Fruit fly (Drosophila melanogaster) whole organism, embryonic: ENCODE data around the gene Cat.
A peak's percentile ranks its signal among the peaks of the same experiment; 100 is the strongest.

Experiments used
- Atf-2 ChIP-seq: fragments of 200-800 bp; sonication (Bioruptor generic); optimal IDR thresholded peaks from 2 replicates; lab custom pipeline; 2016; ENCODE audit warnings: missing biosample characterization, missing genetic modification characterization
- Bdp1 ChIP-seq: fragments of 200-800 bp; sonication (Bioruptor generic); optimal IDR thresholded peaks from 3 replicates; lab custom pipeline; 2016; ENCODE audit warnings: missing biosample characterization, missing genetic modification characterization
- CG10462 ChIP-seq: fragments of 200-800 bp; sonication (Bioruptor generic); optimal IDR thresholded peaks from 2 replicates; lab custom pipeline; 2016; ENCODE audit warnings: missing biosample characterization, missing genetic modification characterization
- CG11085 ChIP-seq: fragments of 200-800 bp; sonication (Bioruptor generic); IDR thresholded peaks from 2 replicates; pipeline ENCODE4 v1.3.6; 2022; ENCODE audit warnings: missing biosample characterization, missing genetic modification characterization
- CG1233 ChIP-seq: fragments of 200-800 bp; sonication (Bioruptor generic); optimal IDR thresholded peaks from 4 replicates; lab custom pipeline; 2018; ENCODE audit warnings: missing biosample characterization, mild to moderate bottlenecking, missing genetic modification characterization
- CG13424 ChIP-seq: fragments of 200-800 bp; sonication (Bioruptor generic); optimal IDR thresholded peaks from 2 replicates; lab custom pipeline; 2019; ENCODE audit warnings: missing biosample characterization, mild to moderate bottlenecking, missing genetic modification characterization, moderate library complexity
- CG14441 ChIP-seq: fragments of 200-800 bp; sonication (Bioruptor generic); IDR thresholded peaks from 2 replicates; pipeline ENCODE4 v1.3.6; 2022; ENCODE audit warnings: missing biosample characterization, missing genetic modification characterization
- CG14965 ChIP-seq: fragments of 200-800 bp; sonication (Bioruptor generic); optimal IDR thresholded peaks from 2 replicates; lab custom pipeline; 2016; ENCODE audit warnings: missing biosample characterization, missing genetic modification characterization, borderline replicate concordance
- CG1647 ChIP-seq: fragments of 200-800 bp; sonication (Bioruptor generic); optimal IDR thresholded peaks from 3 replicates; lab custom pipeline; 2016; ENCODE audit warnings: missing biosample characterization, missing genetic modification characterization
- CG17568 ChIP-seq: fragments of 200-800 bp; sonication (Bioruptor generic); optimal IDR thresholded peaks from 2 replicates; lab custom pipeline; 2018; ENCODE audit warnings: missing biosample characterization, mild to moderate bottlenecking, missing genetic modification characterization, moderate library complexity
- CG18011 ChIP-seq: fragments of 200-800 bp; sonication (Bioruptor generic); optimal IDR thresholded peaks from 2 replicates; lab custom pipeline; 2017; ENCODE audit warnings: missing biosample characterization, missing genetic modification characterization, mild to moderate bottlenecking, moderate library complexity, missing genotype
- CG18262 ChIP-seq: fragments of 200-800 bp; optimal IDR thresholded peaks from 3 replicates; lab custom pipeline; 2019; ENCODE audit warnings: missing biosample characterization, mild to moderate bottlenecking, missing genetic modification characterization, moderate library complexity
- CG18764 ChIP-seq: fragments of 200-800 bp; sonication (Bioruptor generic); optimal IDR thresholded peaks from 3 replicates; lab custom pipeline; 2016; ENCODE audit warnings: missing biosample characterization, missing genetic modification characterization
- CG4328 ChIP-seq: fragments of 200-800 bp; sonication (Bioruptor generic); optimal IDR thresholded peaks from 3 replicates; lab custom pipeline; 2017; ENCODE audit warnings: missing biosample characterization, missing genetic modification reagents, missing genetic modification characterization
- CG6272 ChIP-seq: fragments of 200-800 bp; sonication (Bioruptor generic); IDR thresholded peaks from 2 replicates; pipeline ENCODE4 v1.3.6; 2022; ENCODE audit warnings: missing biosample characterization, missing genetic modification characterization
- CG6683 ChIP-seq: fragments of 200-800 bp; sonication (Bioruptor generic); optimal IDR thresholded peaks from 2 replicates; lab custom pipeline; 2017; ENCODE audit warnings: missing biosample characterization, mild to moderate bottlenecking, missing genetic modification characterization, missing genetic modification reagents
- CG6689 ChIP-seq: fragments of 200-800 bp; sonication (Bioruptor generic); IDR thresholded peaks from 2 replicates; pipeline ENCODE4 v1.3.6; 2022; ENCODE audit warnings: missing biosample characterization, missing genetic modification characterization
- CG7839 ChIP-seq: fragments of 200-800 bp; sonication (Bioruptor generic); optimal IDR thresholded peaks from 3 replicates; lab custom pipeline; 2018; ENCODE audit warnings: missing biosample characterization, mild to moderate bottlenecking, missing genetic modification characterization, moderate library complexity
- CG7963 ChIP-seq: fragments of 200-800 bp; sonication (Bioruptor generic); IDR thresholded peaks from 3 replicates; pipeline ENCODE4 v1.3.6; 2022; ENCODE audit warnings: missing biosample characterization, missing genetic modification characterization; ENCODE audit not compliant: partially characterized antibody
- CG9932 ChIP-seq: fragments of 200-800 bp; sonication (Bioruptor generic); IDR thresholded peaks from 2 replicates; pipeline ENCODE4 v1.3.6; 2022; ENCODE audit warnings: missing biosample characterization, missing genetic modification characterization
- Dip3 ChIP-seq: fragments of 200-800 bp; sonication (Bioruptor generic); optimal IDR thresholded peaks from 3 replicates; lab custom pipeline; 2016; ENCODE audit warnings: missing biosample characterization, missing genetic modification characterization
- Drgx ChIP-seq: fragments of 200-800 bp; sonication (Bioruptor generic); IDR thresholded peaks from 2 replicates; pipeline ENCODE4 v1.3.6; 2022; ENCODE audit warnings: missing biosample characterization, missing genetic modification characterization
- Hr39 ChIP-seq: fragments of >200 bp; optimal IDR thresholded peaks from 2 replicates; lab custom pipeline; 2017
- Lhr ChIP-seq: fragments of 200-800 bp; sonication (Bioruptor generic); optimal IDR thresholded peaks from 3 replicates; lab custom pipeline; 2017; ENCODE audit warnings: mild to moderate bottlenecking, missing biosample characterization, missing genetic modification reagents, missing genetic modification characterization
- Mad ChIP-seq: fragments of 200-800 bp; sonication (Bioruptor generic); optimal IDR thresholded peaks from 2 replicates; lab custom pipeline; 2016; ENCODE audit warnings: missing biosample characterization, missing genetic modification characterization
- Med ChIP-seq: fragments of 200-800 bp; sonication (Bioruptor generic); peaks from one replicate; lab custom pipeline; 2016; ENCODE audit warnings: missing biosample characterization, missing genetic modification characterization, mild to moderate bottlenecking, inconsistent platforms, moderate library complexity
- Sin3A ChIP-seq: fragments of >200 bp; optimal IDR thresholded peaks from 2 replicates; lab custom pipeline; 2018
- Sox102F ChIP-seq: fragments of 200-800 bp; sonication (Bioruptor generic); optimal IDR thresholded peaks from 2 replicates; lab custom pipeline; 2018; ENCODE audit warnings: missing biosample characterization, mild to moderate bottlenecking, missing genetic modification characterization, moderate library complexity
- Trl ChIP-seq, 3 experiments: fragments of >200 bp in 2 of 3; fragments of 200-800 bp in 1 of 3; sonication (Bioruptor generic) in 1 of 3; optimal IDR thresholded peaks; 2 replicates in 1 of 3; 3 replicates in 2 of 3; lab custom pipeline; 2016 to 2017; ENCODE audit warnings: missing biosample characterization in 1 of 3, missing genetic modification characterization in 1 of 3
- Usf ChIP-seq: fragments of 200-800 bp; sonication (Bioruptor generic); optimal IDR thresholded peaks from 2 replicates; lab custom pipeline; 2017; ENCODE audit warnings: missing genotype, missing biosample characterization, missing genetic modification characterization
- Xbp1 ChIP-seq: fragments of 200-800 bp; sonication (Bioruptor generic); optimal IDR thresholded peaks from 3 replicates; lab custom pipeline; 2016; ENCODE audit warnings: missing biosample characterization, mild to moderate bottlenecking, missing genetic modification characterization
- ac ChIP-seq: fragments of 200-800 bp; sonication (Bioruptor generic); optimal IDR thresholded peaks from 3 replicates; lab custom pipeline; 2017; ENCODE audit warnings: missing biosample characterization, mild to moderate bottlenecking, missing genetic modification characterization
- ap ChIP-seq: fragments of 200-800 bp; sonication (Bioruptor generic); IDR thresholded peaks from 2 replicates; pipeline ENCODE4 v1.3.6; 2022; ENCODE audit warnings: missing biosample characterization, missing genetic modification characterization
- az2 ChIP-seq: fragments of 200-800 bp; sonication (Bioruptor generic); optimal IDR thresholded peaks from 3 replicates; lab custom pipeline; 2016; ENCODE audit warnings: missing biosample characterization, missing genetic modification characterization
- croc ChIP-seq: fragments of 200-800 bp; sonication (Bioruptor generic); conservative IDR thresholded peaks from 3 replicates; pipeline ENCODE4 v1.3.6; 2022; ENCODE audit warnings: missing biosample characterization, missing genetic modification characterization
- disco-r ChIP-seq: fragments of 200-800 bp; sonication (Bioruptor generic); optimal IDR thresholded peaks from 2 replicates; lab custom pipeline; 2016; ENCODE audit warnings: missing biosample characterization, missing genetic modification characterization
- emc ChIP-seq: fragments of 200-800 bp; sonication (Bioruptor generic); optimal IDR thresholded peaks from 2 replicates; lab custom pipeline; 2016; ENCODE audit warnings: missing biosample characterization, missing genetic modification characterization
- ftz-f1 ChIP-seq: fragments of 200-800 bp; sonication (Bioruptor generic); optimal IDR thresholded peaks from 2 replicates; lab custom pipeline; 2016; ENCODE audit warnings: missing biosample characterization, missing genetic modification characterization
- gsb-n ChIP-seq: fragments of 200-800 bp; sonication (Bioruptor generic); optimal IDR thresholded peaks from 3 replicates; lab custom pipeline; 2018; ENCODE audit warnings: missing biosample characterization, mild to moderate bottlenecking, missing genetic modification characterization
- hbn ChIP-seq: fragments of 200-800 bp; sonication (Bioruptor generic); IDR thresholded peaks from 2 replicates; pipeline ENCODE4 v1.3.6; 2022; ENCODE audit warnings: missing biosample characterization, missing genetic modification characterization; ENCODE audit not compliant: partially characterized antibody
- jigr1 ChIP-seq: fragments of 200-800 bp; sonication (Bioruptor generic); IDR thresholded peaks from 3 replicates; pipeline ENCODE4 v1.3.6; 2022; ENCODE audit warnings: missing biosample characterization, missing genetic modification characterization
- jumu ChIP-seq: fragments of 200-800 bp; sonication (Bioruptor generic); optimal IDR thresholded peaks from 3 replicates; lab custom pipeline; 2016; ENCODE audit warnings: missing biosample characterization, missing genetic modification characterization
- knrl ChIP-seq: fragments of 200-800 bp; sonication (Bioruptor generic); IDR thresholded peaks from 3 replicates; pipeline ENCODE4 v1.3.6; 2022; ENCODE audit warnings: missing biosample characterization, missing genetic modification characterization; ENCODE audit not compliant: partially characterized antibody
- nom ChIP-seq: fragments of 200-800 bp; sonication (Bioruptor generic); optimal IDR thresholded peaks from 2 replicates; lab custom pipeline; 2017; ENCODE audit warnings: missing biosample characterization, missing genetic modification characterization, mild to moderate bottlenecking, moderate library complexity, missing genetic modification reagents
- org-1 ChIP-seq: fragments of 200-800 bp; sonication (Bioruptor generic); optimal IDR thresholded peaks from 2 replicates; lab custom pipeline; 2017; ENCODE audit warnings: missing biosample characterization, missing genetic modification characterization
- prd ChIP-seq, 3 experiments: fragments of >200 bp in 2 of 3; fragments of 200-800 bp in 1 of 3; sonication (Bioruptor generic) in 1 of 3; optimal IDR thresholded peaks in 2 of 3; IDR thresholded peaks in 1 of 3; 2 replicates in 2 of 3; 3 replicates in 1 of 3; pipeline versions ENCODE4 v1.3.6 to Lab custom; 2017 to 2022; ENCODE audit warnings: missing biosample characterization in 1 of 3, missing genetic modification characterization in 1 of 3
- row ChIP-seq: fragments of 200-800 bp; sonication (Bioruptor generic); IDR thresholded peaks from 3 replicates; pipeline ENCODE4 v1.3.6; 2022; ENCODE audit warnings: missing biosample characterization, missing genetic modification characterization
- sima ChIP-seq: fragments of 200-800 bp; sonication (Bioruptor generic); optimal IDR thresholded peaks from 2 replicates; lab custom pipeline; 2016; ENCODE audit warnings: missing biosample characterization, missing genetic modification characterization
- ssp ChIP-seq: fragments of 200-800 bp; sonication (Bioruptor generic); IDR thresholded peaks from 2 replicates; pipeline ENCODE4 v1.3.6; 2022; ENCODE audit warnings: missing biosample characterization, missing genetic modification characterization
- stc ChIP-seq: fragments of 200-800 bp; sonication (Bioruptor generic); IDR thresholded peaks from 2 replicates; pipeline ENCODE4 v1.3.6; 2022; ENCODE audit warnings: missing biosample characterization, missing genetic modification characterization
- wdn ChIP-seq: fragments of 200-800 bp; sonication (Bioruptor generic); IDR thresholded peaks from 2 replicates; pipeline ENCODE4 v1.3.6; 2022; ENCODE audit warnings: missing biosample characterization, missing genetic modification characterization

The Cat gene

dm6 chr3L:18784562-18784961 is 37.8 kb upstream of the Cat start (continued):
- TF ChIP-seq croc (GFP tag; lab: Robert Waterston, UW) (no peak), ac (GFP tag; lab: Kevin White, UChicago) (no peak), CG10462 (GFP tag; lab: Kevin White, UChicago) (peak; percentile 33), CG14441 (GFP tag; lab: Robert Waterston, UW) (peak; percentile 90), CG18262 (tag; lab: Kevin White, UChicago) (peak; percentile 34), nom (no peak), sima (GFP tag; lab: Kevin White, UChicago) (no peak), CG17568 (peak; percentile 61), Med (GFP tag; lab: Kevin White, UChicago) (peak; percentile 93), Usf (no peak), stc (GFP tag; lab: Robert Waterston, UW) (peak; percentile 88), Lhr (no peak), CG13424 (tag; lab: Kevin White, UChicago) (peak; percentile 66), CG6683 (no peak), emc (no peak), az2 (GFP tag; lab: Kevin White, UChicago) (peak; percentile 44), CG9932 (GFP tag; lab: Robert Waterston, UW) (no peak), Mad (GFP tag; lab: Kevin White, UChicago) (peak; percentile 30), CG7839 (tag; lab: Kevin White, UChicago) (peak; percentile 74), Drgx (GFP tag; lab: Robert Waterston, UW) (peak; percentile 51), Sox102F (peak; percentile 85), ssp (GFP tag; lab: Robert Waterston, UW) (peak; percentile 32; the same call in 1 of the 2 replicates), CG6689 (GFP tag; lab: Robert Waterston, UW) (peak; percentile 66; the same call in 1 of the 2 replicates), disco-r (no peak), prd (optimal IDR thresholded peaks at IDR 0.05; lab: Kevin White, UChicago) (no peak), prd (GFP tag; IDR thresholded peaks at IDR 0.05; lab: Robert Waterston, UW) (peak; percentile 72), Xbp1 (GFP tag; lab: Kevin White, UChicago) (peak; percentile 65), CG1233 (GFP tag; lab: Kevin White, UChicago) (peak; percentile 32), CG11085 (GFP tag; lab: Robert Waterston, UW) (no peak), CG7963 (GFP tag; lab: Robert Waterston, UW) (no peak), CG14965 (GFP tag; lab: Kevin White, UChicago) (no peak), Dip3 (no peak), knrl (GFP tag; lab: Robert Waterston, UW) (no peak), Trl (optimal IDR thresholded peaks at IDR 0.05; lab: Kevin White, UChicago) (no peak), Trl (GFP tag; optimal IDR thresholded peaks at IDR 0.05; lab: Kevin White, UChicago) (no peak), CG18011 (GFP tag; lab: Kevin White, UChicago) (no peak), Bdp1 (GFP tag; lab: Kevin White, UChicago) (no peak), Hr39 (lab: Kevin White, UChicago) (no peak), Atf-2 (GFP tag; lab: Kevin White, UChicago) (no peak), ap (GFP tag; lab: Robert Waterston, UW) (peak; percentile 57; the same call in 1 of the 2 replicates), hbn (GFP tag; lab: Robert Waterston, UW) (no peak), row (peak; percentile 89), CG4328 (no peak), CG1647 (GFP tag; lab: Kevin White, UChicago) (no peak), ftz-f1 (peak; percentile 40), CG6272 (GFP tag; lab: Robert Waterston, UW) (peak; percentile 28; the same call in 1 of the 2 replicates), org-1 (GFP tag; lab: Kevin White, UChicago) (peak; percentile 38), jumu (GFP tag; lab: Kevin White, UChicago) (peak; percentile 42), wdn (GFP tag; lab: Robert Waterston, UW) (peak; percentile 63; the same call in 1 of the 2 replicates), gsb-n (tag; lab: Kevin White, UChicago) (no peak), CG18764 (GFP tag; lab: Kevin White, UChicago) (peak; percentile 4), Sin3A (lab: Kevin White, UChicago) (no peak), jigr1 (GFP tag; lab: Robert Waterston, UW) (0 out of 3 replicates have a peak, but pooled peaks have one; percentile 8)
